Fruit fly (Drosophila melanogaster) whole organism, prepupa: ENCODE data around the gene CG6985.
A peak's percentile ranks its signal among the peaks of the same experiment; 100 is the strongest.

Experiments
- Blimp-1 ChIP-seq: fragments of 200-800 bp; sonication (Bioruptor generic); optimal IDR thresholded peaks from 3 replicates; lab custom pipeline; 2017; ENCODE audit warnings: missing biosample characterization, missing genetic modification characterization, mild to moderate bottlenecking, moderate library complexity, missing genetic modification reagents
- CG11762 ChIP-seq: fragments of 200-800 bp; sonication (Bioruptor generic); optimal IDR thresholded peaks from 3 replicates; lab custom pipeline; 2016; ENCODE audit warnings: missing biosample characterization, missing genetic modification characterization; ENCODE audit not compliant: insufficient read depth
- CG1621 ChIP-seq: fragments of 200-800 bp; sonication (Bioruptor generic); optimal IDR thresholded peaks from 3 replicates; lab custom pipeline; 2018; ENCODE audit warnings: missing biosample characterization, mild to moderate bottlenecking, missing genetic modification characterization
- CG16779 ChIP-seq: fragments of 200-800 bp; sonication (Bioruptor generic); optimal IDR thresholded peaks from 3 replicates; lab custom pipeline; 2017; ENCODE audit warnings: missing biosample characterization, mild to moderate bottlenecking, missing genetic modification characterization
- CG32006 ChIP-seq: fragments of 200-800 bp; sonication (Bioruptor generic); optimal IDR thresholded peaks from 3 replicates; lab custom pipeline; 2017; ENCODE audit warnings: missing biosample characterization, mild to moderate bottlenecking, missing genetic modification characterization
- CG34406 ChIP-seq: fragments of 200-800 bp; sonication (Bioruptor generic); optimal IDR thresholded peaks from 3 replicates; lab custom pipeline; 2016; ENCODE audit warnings: missing biosample characterization, missing genetic modification characterization
- CG4318 ChIP-seq: fragments of 200-800 bp; sonication (Bioruptor generic); optimal IDR thresholded peaks from 3 replicates; lab custom pipeline; 2017; ENCODE audit warnings: missing biosample characterization, mild to moderate bottlenecking, missing genetic modification characterization
- CG6163 ChIP-seq: fragments of 200-800 bp; sonication (Bioruptor generic); IDR thresholded peaks from 3 replicates; pipeline ENCODE4 v1.3.6; 2022; ENCODE audit warnings: missing biosample characterization, missing genetic modification characterization
- CG6792 ChIP-seq: fragments of 200-800 bp; sonication (Bioruptor generic); optimal IDR thresholded peaks from 3 replicates; lab custom pipeline; 2016; ENCODE audit warnings: missing biosample characterization, missing genetic modification characterization
- CG6808 ChIP-seq: fragments of 200-800 bp; sonication (Bioruptor generic); optimal IDR thresholded peaks from 3 replicates; lab custom pipeline; 2017; ENCODE audit warnings: missing biosample characterization, missing genetic modification characterization, mild to moderate bottlenecking, moderate library complexity, missing genetic modification reagents
- CG6854 ChIP-seq: fragments of 200-800 bp; sonication (Bioruptor generic); optimal IDR thresholded peaks from 2 replicates; lab custom pipeline; 2017; ENCODE audit warnings: missing biosample characterization, mild to moderate bottlenecking, missing genetic modification characterization
- CG7368 ChIP-seq: fragments of 200-800 bp; sonication (Bioruptor generic); optimal IDR thresholded peaks from 3 replicates; lab custom pipeline; 2016; ENCODE audit warnings: missing biosample characterization, missing genetic modification characterization
- CG8319 ChIP-seq: fragments of 200-800 bp; sonication (Bioruptor generic); optimal IDR thresholded peaks from 3 replicates; lab custom pipeline; 2016; ENCODE audit warnings: missing biosample characterization, missing genetic modification characterization
- CG8632 ChIP-seq: fragments of 200-800 bp; sonication (Bioruptor generic); optimal IDR thresholded peaks from 3 replicates; lab custom pipeline; 2016; ENCODE audit warnings: missing biosample characterization, missing genetic modification characterization
- CG9139 ChIP-seq: fragments of 200-800 bp; sonication (Bioruptor generic); optimal IDR thresholded peaks from 3 replicates; lab custom pipeline; 2017; ENCODE audit warnings: missing biosample characterization, mild to moderate bottlenecking, missing genetic modification characterization
- Eip75B ChIP-seq: fragments of 200-800 bp; sonication (Bioruptor generic); optimal IDR thresholded peaks from 3 replicates; lab custom pipeline; 2016; ENCODE audit warnings: missing biosample characterization, missing genetic modification characterization
- Eip78C ChIP-seq: fragments of 200-800 bp; sonication (Bioruptor generic); peaks from one replicate; lab custom pipeline; 2016; ENCODE audit warnings: missing biosample characterization, missing genetic modification characterization
- Ets21C ChIP-seq: fragments of 200-800 bp; sonication (Bioruptor generic); optimal IDR thresholded peaks from 3 replicates; lab custom pipeline; 2016; ENCODE audit warnings: missing biosample characterization, missing genetic modification characterization
- Hr38 ChIP-seq: sonication (Bioruptor generic); optimal IDR thresholded peaks from 2 replicates; lab custom pipeline; 2016; ENCODE audit warnings: missing biosample characterization, missing genetic modification characterization
- Hr4 ChIP-seq: fragments of 200-800 bp; sonication (Bioruptor generic); optimal IDR thresholded peaks from 3 replicates; lab custom pipeline; 2016; ENCODE audit warnings: missing biosample characterization, missing genetic modification characterization
- Lpt ChIP-seq: fragments of 200-800 bp; sonication (Bioruptor generic); optimal IDR thresholded peaks from 3 replicates; lab custom pipeline; 2016; ENCODE audit warnings: missing biosample characterization, missing genetic modification characterization
- Met ChIP-seq: fragments of 200-800 bp; sonication (Bioruptor generic); optimal IDR thresholded peaks from 3 replicates; lab custom pipeline; 2016; ENCODE audit warnings: missing biosample characterization, missing genetic modification characterization
- Sox102F ChIP-seq: fragments of 200-800 bp; sonication (Bioruptor generic); optimal IDR thresholded peaks from 2 replicates; lab custom pipeline; 2016; ENCODE audit warnings: missing biosample characterization, mild to moderate bottlenecking, missing genetic modification characterization
- Sox15 ChIP-seq: fragments of 200-800 bp; sonication (Bioruptor generic); optimal IDR thresholded peaks from 3 replicates; lab custom pipeline; 2016; ENCODE audit warnings: missing biosample characterization, missing genetic modification characterization
- achi ChIP-seq: fragments of 200-800 bp; sonication (Bioruptor generic); optimal IDR thresholded peaks from 3 replicates; lab custom pipeline; 2016; ENCODE audit warnings: missing biosample characterization, missing genetic modification characterization
- acj6 ChIP-seq: fragments of 200-800 bp; sonication (Bioruptor generic); optimal IDR thresholded peaks from 3 replicates; lab custom pipeline; 2016; ENCODE audit warnings: missing biosample characterization, missing genetic modification characterization
- dac ChIP-seq: fragments of 200-800 bp; sonication (Bioruptor generic); optimal IDR thresholded peaks from 2 replicates; lab custom pipeline; 2017; ENCODE audit warnings: missing biosample characterization, mild to moderate bottlenecking, missing genetic modification characterization
- eg ChIP-seq: fragments of 200-800 bp; sonication (Bioruptor generic); IDR thresholded peaks from 3 replicates; pipeline ENCODE4 v1.3.6; 2022; ENCODE audit warnings: missing biosample characterization, missing genetic modification characterization
- fd85E ChIP-seq: fragments of 200-800 bp; sonication (Bioruptor generic); optimal IDR thresholded peaks from 3 replicates; lab custom pipeline; 2016; ENCODE audit warnings: missing biosample characterization, missing genetic modification characterization
- fkh ChIP-seq: fragments of 200-800 bp; sonication (Bioruptor generic); optimal IDR thresholded peaks from 3 replicates; lab custom pipeline; 2017; ENCODE audit warnings: missing biosample characterization, mild to moderate bottlenecking, missing genetic modification characterization, moderate library complexity
- lz ChIP-seq: fragments of 200-800 bp; sonication (Bioruptor generic); optimal IDR thresholded peaks from 3 replicates; lab custom pipeline; 2016; ENCODE audit warnings: missing biosample characterization, missing genetic modification characterization
- net ChIP-seq: fragments of 200-800 bp; sonication (Bioruptor generic); optimal IDR thresholded peaks from 3 replicates; lab custom pipeline; 2016; ENCODE audit warnings: missing biosample characterization, missing genetic modification characterization
- pdm3 ChIP-seq: fragments of 200-800 bp; sonication (Bioruptor generic); optimal IDR thresholded peaks from 3 replicates; lab custom pipeline; 2016; ENCODE audit warnings: missing biosample characterization, missing genetic modification characterization
- spab ChIP-seq: fragments of 200-800 bp; sonication (Bioruptor generic); optimal IDR thresholded peaks from 2 replicates; lab custom pipeline; 2017; ENCODE audit warnings: missing biosample characterization, mild to moderate bottlenecking, missing genetic modification characterization, missing genetic modification reagents
- svp ChIP-seq: fragments of 200-800 bp; sonication (Bioruptor generic); peaks from one replicate; lab custom pipeline; 2016; ENCODE audit warnings: missing biosample characterization, missing genetic modification characterization

CG6985 gene

DNA sequence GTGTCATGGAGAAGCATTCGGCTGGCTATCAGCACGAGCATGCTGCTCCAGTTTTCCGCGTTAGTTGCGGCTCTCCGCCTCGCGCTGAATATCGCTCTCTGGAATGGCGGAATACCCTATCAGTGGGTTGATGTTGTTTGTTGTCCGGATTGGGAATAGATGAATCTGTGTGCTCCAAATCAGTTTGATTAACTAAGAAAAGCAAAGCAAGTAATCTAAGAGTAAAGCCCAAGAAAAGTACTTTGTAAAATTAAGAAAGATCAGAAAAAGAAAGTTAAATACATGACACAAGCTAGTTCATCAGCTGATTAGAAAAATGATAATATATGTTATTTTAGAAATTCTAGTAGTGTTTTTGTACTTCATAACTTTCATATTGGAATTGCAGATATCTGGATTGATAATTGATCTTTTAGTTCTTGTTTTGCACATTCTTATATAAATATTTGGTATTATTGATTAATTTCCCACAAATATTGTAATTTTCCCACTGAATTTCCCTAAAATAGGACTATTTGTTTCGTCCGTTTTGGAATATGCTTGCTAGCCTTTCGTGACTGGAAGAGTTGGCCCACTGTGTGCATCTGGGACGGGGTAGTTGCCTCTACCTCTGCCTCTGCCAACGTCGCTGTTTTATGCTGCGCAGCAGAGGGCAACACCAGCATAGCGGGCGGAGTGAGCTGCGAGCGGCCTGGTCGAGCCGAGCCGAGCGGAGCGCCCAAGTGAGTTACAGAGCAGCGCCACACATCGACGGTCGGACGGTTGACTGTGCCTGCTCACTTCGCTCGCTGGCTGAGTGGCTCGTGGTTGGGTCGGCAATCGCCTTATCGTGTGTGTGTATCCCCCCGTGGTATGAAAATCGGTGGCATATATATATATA lies 13.2 kb downstream of the CG6985 start (continued):
- TF ChIP-seq lz (GFP tag; lab: Kevin White, UChicago) (no peak), CG7368 (GFP tag; lab: Kevin White, UChicago) (no peak), Lpt (GFP tag; lab: Kevin White, UChicago) (no peak), Sox15 (no peak), CG6808 (GFP tag; lab: Kevin White, UChicago) (no peak), CG4318 (GFP tag; lab: Kevin White, UChicago) (peak; percentile 51), CG6854 (GFP tag; lab: Kevin White, UChicago) (no peak), dac (GFP tag; lab: Kevin White, UChicago) (peak; percentile 10), achi (GFP tag; lab: Kevin White, UChicago) (peak; percentile 38), fd85E (GFP tag; lab: Kevin White, UChicago) (no peak)

dm6 chr3R:22755187-22755777 lies 14.3 kb downstream of the CG6985 start:
- no peak for TF ChIP-seq CG16779 (tag; lab: Kevin White, UChicago)
- TF ChIP-seq eg = 0 out of 3 replicates have a peak, but pooled peaks have one; percentile 11

- TF ChIP-seq eg = 0 out of 3 replicates have a peak, but pooled peaks have one; percentile 17
- no peak for TF ChIP-seq Blimp-1
- TF ChIP-seq fkh = peak; percentile 71
- TF ChIP-seq Eip78C = no peak
- TF ChIP-seq Sox15 = no peak
- TF ChIP-seq CG4318 (GFP tag; lab: Kevin White, UChicago) = no peak
- no peak for TF ChIP-seq CG11762 (GFP tag; lab: Kevin White, UChicago)
- no peak for TF ChIP-seq Eip75B (GFP tag; lab: Kevin White, UChicago)
- no peak for TF ChIP-seq spab
Measured at dm6 chr3R:22756289-22756688, 15.3 kb downstream of the CG6985 start.

DNA sequence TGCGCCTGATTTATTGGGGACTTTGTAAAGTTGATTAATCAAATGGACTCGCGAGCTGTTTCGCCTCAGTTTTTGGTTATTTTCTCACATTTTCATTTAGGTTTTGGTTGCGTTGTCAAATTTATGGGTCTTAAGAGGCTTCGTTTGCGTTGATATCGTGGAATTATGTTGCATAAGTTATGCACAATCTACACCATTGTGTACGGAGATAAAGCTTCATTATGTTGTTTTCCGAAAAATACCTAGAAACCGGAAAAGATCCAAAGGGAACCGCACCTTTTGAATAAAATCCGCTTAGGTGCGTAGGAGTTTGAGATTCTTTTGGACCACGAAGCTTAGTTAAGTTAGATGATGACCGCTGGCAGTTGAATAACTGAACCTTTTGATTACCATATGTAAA lies 16.2 kb downstream of the CG6985 start:
- no peak for TF ChIP-seq Ets21C
- TF ChIP-seq Hr4 = no peak
- no peak for TF ChIP-seq CG6163 (GFP tag; lab: Robert Waterston, UW)
- TF ChIP-seq lz (GFP tag; lab: Kevin White, UChicago) = no peak
- no peak for TF ChIP-seq CG6792 (GFP tag; lab: Kevin White, UChicago)
- no peak for TF ChIP-seq Eip78C
- no peak for TF ChIP-seq Sox102F (GFP tag; lab: Kevin White, UChicago)

DNA sequence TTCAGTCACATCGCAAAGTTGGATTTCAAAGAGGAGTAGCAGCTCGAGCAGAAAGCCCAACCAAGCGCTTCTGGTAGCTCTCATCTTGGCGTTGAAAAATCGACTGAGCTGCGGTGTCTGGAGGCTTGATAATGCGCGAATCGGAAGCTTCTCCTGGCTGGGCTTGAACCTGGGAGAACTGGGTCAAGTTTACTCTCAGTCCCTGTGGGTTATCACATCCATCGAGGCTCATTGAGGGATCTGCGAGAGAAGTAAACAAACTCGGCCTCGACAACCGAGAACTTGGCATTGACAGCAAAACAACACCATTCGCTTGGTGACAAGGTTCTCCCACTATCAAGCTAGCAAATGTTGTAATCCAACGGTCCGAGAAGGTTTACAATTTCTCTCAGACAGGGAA lies 20.0 kb downstream of the CG6985 start, which contains the start of gene Nepl13:
Gene Nepl13, minus strand, starts transcription at position 89 of the 400 bp plus-strand sequence.
- TF ChIP-seq pdm3 (GFP tag; lab: Kevin White, UChicago) (no peak), CG6163 (GFP tag; lab: Robert Waterston, UW) (no peak), svp (GFP tag; lab: Kevin White, UChicago) (peak; percentile 97), CG1621 (tag; lab: Kevin White, UChicago) (no peak), achi (GFP tag; lab: Kevin White, UChicago) (no peak), lz (GFP tag; lab: Kevin White, UChicago) (no peak)

DNA sequence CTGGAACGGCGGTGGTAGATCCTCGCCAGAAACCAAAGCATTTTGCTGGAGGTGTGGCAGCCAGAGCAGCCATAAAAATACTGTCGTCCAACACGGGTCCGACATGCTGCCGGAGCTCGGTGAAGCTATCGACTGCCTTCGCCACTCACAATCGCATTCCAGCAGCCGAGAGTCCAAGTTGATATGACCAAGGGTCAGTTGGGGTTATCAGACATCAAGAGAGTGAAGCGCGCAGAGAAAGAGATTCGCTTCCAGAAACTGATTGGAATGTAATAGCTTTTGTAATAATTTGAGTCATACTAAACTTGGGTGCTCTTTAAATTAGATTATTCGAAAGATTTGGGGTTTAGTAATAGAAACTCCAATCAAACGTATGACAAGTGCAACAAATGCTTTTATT lies 22.6 kb downstream of the CG6985 start, which contains the start of gene Nepl14:
Gene Nepl14, minus strand, starts transcription at position 125 of the 400 bp plus-strand sequence.
- TF ChIP-seq svp (GFP tag; lab: Kevin White, UChicago) (peak; percentile 100), Eip78C (no peak)

- no peak for TF ChIP-seq acj6 (GFP tag; lab: Kevin White, UChicago)
- no peak for TF ChIP-seq CG8319 (GFP tag; lab: Kevin White, UChicago)
- TF ChIP-seq Met = no peak
- no peak for TF ChIP-seq CG1621 (tag; lab: Kevin White, UChicago)
- TF ChIP-seq CG6163 (GFP tag; lab: Robert Waterston, UW) = no peak
- TF ChIP-seq CG34406 (GFP tag; lab: Kevin White, UChicago) = no peak
- TF ChIP-seq fkh = no peak
- no peak for TF ChIP-seq CG32006 (GFP tag; lab: Kevin White, UChicago)
- no peak for TF ChIP-seq CG8632 (GFP tag; lab: Kevin White, UChicago)
- TF ChIP-seq CG9139 = no peak
- TF ChIP-seq Hr38 (GFP tag; lab: Kevin White, UChicago) = no peak
- TF ChIP-seq net (GFP tag; lab: Kevin White, UChicago) = no peak
- TF ChIP-seq CG16779 (tag; lab: Kevin White, UChicago) = no peak
Measured at dm6 chr3R:22766072-22766471, 25.1 kb downstream of the CG6985 start, which contains the start of gene Nepl15. Gene Nepl15, minus strand, starts transcription at chr3R:22766172.
